Fruit fly (Drosophila melanogaster) whole organism, embryonic: ENCODE results near the gene RluA-1.

Experiments used
- CG11247 ChIP-seq: fragments of 200-800 bp; sonication (Bioruptor generic); IDR thresholded peaks from 2 replicates; pipeline ENCODE4 v1.3.6; 2022; ENCODE audit warnings: missing biosample characterization, missing genetic modification characterization
- CG11723 ChIP-seq: fragments of 200-800 bp; sonication (Bioruptor generic); optimal IDR thresholded peaks from 2 replicates; lab custom pipeline; 2017; ENCODE audit warnings: missing biosample characterization, mild to moderate bottlenecking, missing genetic modification characterization
- CG12236 ChIP-seq: fragments of 200-800 bp; sonication (Bioruptor generic); optimal IDR thresholded peaks from 2 replicates; lab custom pipeline; 2016; ENCODE audit warnings: missing biosample characterization, missing genetic modification characterization
- CG13424 ChIP-seq: fragments of 200-800 bp; sonication (Bioruptor generic); optimal IDR thresholded peaks from 2 replicates; lab custom pipeline; 2019; ENCODE audit warnings: missing biosample characterization, mild to moderate bottlenecking, missing genetic modification characterization, moderate library complexity
- CG14710 ChIP-seq: fragments of 200-800 bp; sonication (Bioruptor generic); optimal IDR thresholded peaks from 3 replicates; lab custom pipeline; 2019; ENCODE audit warnings: missing biosample characterization, mild to moderate bottlenecking, missing genetic modification characterization, moderate library complexity
- CG1603 ChIP-seq: fragments of 200-800 bp; sonication (Bioruptor generic); optimal IDR thresholded peaks from 2 replicates; lab custom pipeline; 2019; ENCODE audit warnings: missing biosample characterization, mild to moderate bottlenecking, missing genetic modification characterization, moderate library complexity
- CG2202 ChIP-seq: fragments of 200-800 bp; sonication (Bioruptor generic); optimal IDR thresholded peaks from 2 replicates; lab custom pipeline; 2018; ENCODE audit warnings: missing biosample characterization, mild to moderate bottlenecking, missing genetic modification characterization
- CG2678 ChIP-seq: fragments of 200-800 bp; sonication (Bioruptor generic); optimal IDR thresholded peaks from 3 replicates; lab custom pipeline; 2019; ENCODE audit warnings: missing biosample characterization, mild to moderate bottlenecking, missing genetic modification characterization, moderate library complexity
- CG2712 ChIP-seq: fragments of 200-800 bp; optimal IDR thresholded peaks from 3 replicates; lab custom pipeline; 2019; ENCODE audit warnings: missing biosample characterization, mild to moderate bottlenecking, missing genetic modification characterization, moderate library complexity
- CG2875 ChIP-seq: fragments of 200-800 bp; sonication (Bioruptor generic); optimal IDR thresholded peaks from 2 replicates; lab custom pipeline; 2017; ENCODE audit warnings: missing biosample characterization, mild to moderate bottlenecking, missing genetic modification characterization, missing genetic modification reagents
- CG33557 ChIP-seq: fragments of 200-800 bp; sonication (Bioruptor generic); optimal IDR thresholded peaks from 2 replicates; lab custom pipeline; 2019; ENCODE audit warnings: missing biosample characterization, mild to moderate bottlenecking, missing genetic modification characterization, moderate library complexity
- CG3838 ChIP-seq: fragments of 200-800 bp; sonication (Bioruptor generic); optimal IDR thresholded peaks from 3 replicates; lab custom pipeline; 2016; ENCODE audit warnings: missing biosample characterization, missing genetic modification characterization
- CG6813 ChIP-seq: fragments of 200-800 bp; sonication (Bioruptor generic); optimal IDR thresholded peaks from 2 replicates; lab custom pipeline; 2017; ENCODE audit warnings: missing biosample characterization, missing genetic modification characterization, mild to moderate bottlenecking, moderate library complexity, missing genetic modification reagents
- CG7987 ChIP-seq: fragments of 200-800 bp; sonication (Bioruptor generic); optimal IDR thresholded peaks from 2 replicates; lab custom pipeline; 2018; ENCODE audit warnings: missing biosample characterization, mild to moderate bottlenecking, missing genetic modification characterization, moderate library complexity
- CG8290 ChIP-seq, 3 experiments: fragments of 200-800 bp; sonication (Bioruptor generic); optimal IDR thresholded peaks; 2 replicates each; lab custom pipeline; 2016 to 2019; ENCODE audit warnings: missing biosample characterization in 3 of 3, missing genetic modification characterization in 3 of 3, mild to moderate bottlenecking in 2 of 3, moderate library complexity in 1 of 3
- D ChIP-seq, 2 experiments: fragments of 200-800 bp in 1 of 2; fragments of >200 bp in 1 of 2; sonication (Bioruptor generic) in 1 of 2; optimal IDR thresholded peaks; 2 replicates in 1 of 2; 3 replicates in 1 of 2; lab custom pipeline; 2017; ENCODE audit warnings: mild to moderate bottlenecking in 1 of 2, missing biosample characterization in 1 of 2, missing genetic modification characterization in 1 of 2, missing genetic modification reagents in 1 of 2
- H2.0 ChIP-seq: fragments of 200-800 bp; sonication (Bioruptor generic); IDR thresholded peaks from 2 replicates; pipeline ENCODE4 v1.3.6; 2022; ENCODE audit warnings: missing biosample characterization, missing genetic modification characterization
- HLHmδ ChIP-seq: fragments of 200-800 bp; sonication (Bioruptor generic); optimal IDR thresholded peaks from 2 replicates; lab custom pipeline; 2018; ENCODE audit warnings: missing biosample characterization, mild to moderate bottlenecking, missing genetic modification characterization, moderate library complexity
- Hsf ChIP-seq: fragments of 200-800 bp; sonication (Bioruptor generic); optimal IDR thresholded peaks from 3 replicates; lab custom pipeline; 2016; ENCODE audit warnings: missing biosample characterization, missing genetic modification characterization
- Kr ChIP-seq: fragments of 200-800 bp; sonication (Bioruptor generic); optimal IDR thresholded peaks from 2 replicates; lab custom pipeline; 2017; ENCODE audit warnings: missing biosample characterization, mild to moderate bottlenecking, missing genetic modification characterization
- NC2β ChIP-seq: fragments of 200-800 bp; sonication (Bioruptor generic); optimal IDR thresholded peaks from 2 replicates; lab custom pipeline; 2016; ENCODE audit warnings: missing biosample characterization, missing genetic modification characterization
- Pdp1 ChIP-seq, 2 experiments: fragments of 200-800 bp; sonication (Bioruptor generic); optimal IDR thresholded peaks; 3 replicates each; lab custom pipeline; 2016; ENCODE audit warnings: missing biosample characterization in 2 of 2, missing genetic modification characterization in 2 of 2, mild to moderate bottlenecking in 1 of 2, moderate library complexity in 1 of 2
- ara ChIP-seq: fragments of 200-800 bp; sonication (Bioruptor generic); IDR thresholded peaks from 2 replicates; pipeline ENCODE4 v1.3.6; 2022; ENCODE audit warnings: missing biosample characterization, missing genetic modification characterization
- bsh ChIP-seq, 2 experiments: fragments of 200-800 bp; sonication (Bioruptor generic); optimal IDR thresholded peaks; 2 replicates each; lab custom pipeline; 2017 to 2018; ENCODE audit warnings: mild to moderate bottlenecking in 2 of 2, missing biosample characterization in 2 of 2, missing genetic modification characterization in 2 of 2, moderate library complexity in 1 of 2
- chinmo ChIP-seq: fragments of 200-800 bp; sonication (Bioruptor generic); IDR thresholded peaks from 4 replicates; pipeline ENCODE4 v1.3.6; 2022; ENCODE audit warnings: missing biosample characterization, missing genetic modification characterization; ENCODE audit not compliant: partially characterized antibody
- chm ChIP-seq: fragments of 200-800 bp; sonication (Bioruptor generic); IDR thresholded peaks from 2 replicates; pipeline ENCODE4 v1.3.6; 2022; ENCODE audit warnings: missing biosample characterization, missing genetic modification characterization
- dmrt11E ChIP-seq: fragments of 200-800 bp; sonication (Bioruptor generic); optimal IDR thresholded peaks from 3 replicates; lab custom pipeline; 2018; ENCODE audit warnings: missing biosample characterization, mild to moderate bottlenecking, missing genetic modification characterization, moderate library complexity
- fd64A ChIP-seq: fragments of 200-800 bp; sonication (Bioruptor generic); optimal IDR thresholded peaks from 3 replicates; lab custom pipeline; 2018; ENCODE audit warnings: missing biosample characterization, mild to moderate bottlenecking, missing genetic modification characterization
- gce ChIP-seq: fragments of 200-800 bp; sonication (Bioruptor generic); IDR thresholded peaks from 3 replicates; pipeline ENCODE4 v1.3.6; 2022; ENCODE audit warnings: missing biosample characterization, missing genetic modification characterization
- kni ChIP-seq: fragments of 200-800 bp; sonication (Bioruptor generic); optimal IDR thresholded peaks from 3 replicates; lab custom pipeline; 2017; ENCODE audit warnings: mild to moderate bottlenecking, missing biosample characterization, missing genetic modification reagents, missing genetic modification characterization
- lab ChIP-seq: fragments of 200-800 bp; sonication (Bioruptor generic); optimal IDR thresholded peaks from 3 replicates; lab custom pipeline; 2017; ENCODE audit warnings: missing biosample characterization, missing genetic modification characterization, mild to moderate bottlenecking, moderate library complexity, missing genetic modification reagents
- lola ChIP-seq, 3 experiments: fragments of >200 bp in 2 of 3; fragments of 200-800 bp in 1 of 3; sonication (Bioruptor generic) in 1 of 3; optimal IDR thresholded peaks; 2 replicates each; lab custom pipeline; 2017 to 2019; ENCODE audit warnings: missing biosample characterization in 3 of 3, missing genetic modification characterization in 3 of 3, mild to moderate bottlenecking in 1 of 3, moderate library complexity in 1 of 3
- lov ChIP-seq, 2 experiments: fragments of 200-800 bp in 1 of 2; fragments of >200 bp in 1 of 2; sonication (Bioruptor generic) in 1 of 2; IDR thresholded peaks in 1 of 2; optimal IDR thresholded peaks in 1 of 2; 2 replicates in 1 of 2; 3 replicates in 1 of 2; pipeline versions ENCODE4 v1.3.6 to Lab custom; 2017 to 2022; ENCODE audit warnings: missing biosample characterization in 1 of 2, missing genetic modification characterization in 1 of 2
- odd ChIP-seq: fragments of 200-800 bp; sonication (Bioruptor generic); optimal IDR thresholded peaks from 2 replicates; lab custom pipeline; 2017; ENCODE audit warnings: missing biosample characterization, mild to moderate bottlenecking, missing genetic modification characterization
- onecut ChIP-seq: fragments of 200-800 bp; sonication (Bioruptor generic); IDR thresholded peaks from 2 replicates; pipeline ENCODE4 v1.3.6; 2022; ENCODE audit warnings: missing biosample characterization, missing genetic modification characterization
- pita ChIP-seq: fragments of 200-800 bp; sonication (Bioruptor generic); optimal IDR thresholded peaks from 2 replicates; lab custom pipeline; 2017; ENCODE audit warnings: missing biosample characterization, mild to moderate bottlenecking, missing genetic modification characterization
- salm ChIP-seq: fragments of 200-800 bp; sonication (Bioruptor generic); optimal IDR thresholded peaks from 2 replicates; lab custom pipeline; 2018; ENCODE audit warnings: missing biosample characterization, mild to moderate bottlenecking, missing genetic modification characterization
- sqz ChIP-seq: fragments of 200-800 bp; sonication (Bioruptor generic); optimal IDR thresholded peaks from 3 replicates; lab custom pipeline; 2018; ENCODE audit warnings: missing biosample characterization, mild to moderate bottlenecking, missing genetic modification characterization
- tap ChIP-seq: fragments of 200-800 bp; optimal IDR thresholded peaks from 3 replicates; lab custom pipeline; 2019; ENCODE audit warnings: missing biosample characterization, mild to moderate bottlenecking, missing genetic modification characterization, moderate library complexity
- tgo ChIP-seq: fragments of 200-800 bp; sonication (Bioruptor generic); IDR thresholded peaks from 3 replicates; pipeline ENCODE4 v1.3.6; 2022; ENCODE audit warnings: missing biosample characterization, missing genetic modification characterization
- tup ChIP-seq: fragments of 200-800 bp; sonication (Bioruptor generic); optimal IDR thresholded peaks from 2 replicates; lab custom pipeline; 2016; ENCODE audit warnings: missing biosample characterization, mild to moderate bottlenecking, missing genetic modification characterization, moderate library complexity
- twi ChIP-seq: fragments of 200-800 bp; optimal IDR thresholded peaks from 2 replicates; lab custom pipeline; 2019; ENCODE audit warnings: missing biosample characterization, mild to moderate bottlenecking, missing genetic modification characterization, moderate library complexity
- unpg ChIP-seq: fragments of 200-800 bp; sonication (Bioruptor generic); optimal IDR thresholded peaks from 3 replicates; lab custom pipeline; 2018; ENCODE audit warnings: missing biosample characterization, mild to moderate bottlenecking, missing genetic modification characterization, moderate library complexity
- wek ChIP-seq: fragments of 200-800 bp; sonication (Bioruptor generic); optimal IDR thresholded peaks from 3 replicates; lab custom pipeline; 2018; ENCODE audit warnings: missing biosample characterization, mild to moderate bottlenecking, missing genetic modification characterization, moderate library complexity
- zfh1 ChIP-seq: fragments of 200-800 bp; sonication (Bioruptor generic); IDR thresholded peaks from 3 replicates; pipeline ENCODE4 v1.3.6; 2022; ENCODE audit warnings: missing biosample characterization, missing genetic modification characterization

The RluA-1 gene

dm6 chr2L:10505345-10505744 lies 31.2 kb upstream of the RluA-1 start (continued):
- TF ChIP-seq chinmo (GFP tag; lab: Robert Waterston, UW) = 0 out of 4 replicates have a peak, but pooled peaks have one; percentile 17

DNA sequence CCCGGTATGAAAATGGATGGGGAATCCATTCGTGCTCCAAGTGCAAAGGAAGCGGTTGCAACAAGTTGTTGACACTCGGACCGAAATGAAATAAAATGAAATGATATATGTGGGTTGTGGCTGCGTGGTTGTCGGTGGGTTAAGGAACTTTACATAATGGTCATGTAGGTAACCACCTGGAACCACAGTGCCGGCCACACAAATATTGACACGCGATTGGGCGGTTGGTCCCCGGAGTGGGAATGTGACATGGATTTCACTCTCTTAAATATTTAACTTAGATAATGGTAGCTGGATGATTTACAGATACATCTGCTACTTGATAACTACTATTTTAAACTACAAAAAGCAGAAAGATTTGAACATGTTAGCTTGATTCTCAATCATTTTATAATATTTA lies 30.7 kb upstream of the RluA-1 start:
- TF ChIP-seq tgo (GFP tag; lab: Robert Waterston, UW) (no peak), onecut (GFP tag; lab: Robert Waterston, UW) (peak; percentile 30; the same call in 1 of the 2 replicates), kni (GFP tag; lab: Kevin White, UChicago) (peak; percentile 82), CG3838 (no peak), CG7987 (peak; percentile 32), CG11247 (no peak), H2.0 (GFP tag; lab: Robert Waterston, UW) (0 out of 2 replicates have a peak, but pooled peaks have one; percentile 4), CG1603 (tag; lab: Kevin White, UChicago) (peak; percentile 40), HLHmδ (peak; percentile 94), CG14710 (peak; percentile 53), CG8290 (GFP tag; optimal IDR thresholded peaks at IDR 0.05; lab: Kevin White, UChicago) (no peak), CG8290 (tag; optimal IDR thresholded peaks at IDR 0.05; lab: Kevin White, UChicago) (peak; percentile 1 to 68), CG2875 (GFP tag; lab: Kevin White, UChicago) (peak; percentile 22), odd (GFP tag; lab: Kevin White, UChicago) (peak; percentile 29), sqz (GFP tag; lab: Kevin White, UChicago) (peak; percentile 34), D (optimal IDR thresholded peaks at IDR 0.05; lab: Kevin White, UChicago) (no peak), D (GFP tag; optimal IDR thresholded peaks at IDR 0.05; lab: Kevin White, UChicago) (peak; percentile 23), chm (peak; percentile 29; the same call in 1 of the 2 replicates), CG33557 (GFP tag; lab: Kevin White, UChicago) (peak; percentile 87), pita (GFP tag; lab: Kevin White, UChicago) (no peak), CG13424 (peak; percentile 31), tup (GFP tag; lab: Kevin White, UChicago) (no peak), wek (GFP tag; lab: Kevin White, UChicago) (peak; percentile 46), gce (GFP tag; lab: Robert Waterston, UW) (0 out of 3 replicates have a peak, but pooled peaks have one; percentile 12), CG2712 (peak; percentile 16), fd64A (GFP tag; lab: Kevin White, UChicago) (peak; percentile 55), CG2202 (tag; lab: Kevin White, UChicago) (peak; percentile 69), CG11723 (peak; percentile 27), Kr (GFP tag; lab: Kevin White, UChicago) (peak; percentile 72), dmrt11E (peak; percentile 64), CG2678 (tag; lab: Kevin White, UChicago) (no peak), salm (no peak), bsh (GFP tag; optimal IDR thresholded peaks at IDR 0.05; lab: Kevin White, UChicago) (peak in 1 of 2 experiments; percentile 41), Pdp1 (GFP tag; optimal IDR thresholded peaks at IDR 0.05; lab: Kevin White, UChicago) (peak in 1 of 2 experiments; percentile 56), unpg (peak; percentile 34), lab (no peak), lov (optimal IDR thresholded peaks at IDR 0.05; lab: Kevin White, UChicago) (no peak), lov (GFP tag; IDR thresholded peaks at IDR 0.05; lab: Robert Waterston, UW) (0 out of 3 replicates have a peak, but pooled peaks have one; percentile 9), lola (GFP tag; optimal IDR thresholded peaks at IDR 0.05; lab: Kevin White, UChicago) (peak in 1 of 3 experiments; percentile 52), CG12236 (GFP tag; lab: Kevin White, UChicago) (peak; percentile 23), twi (tag; lab: Kevin White, UChicago) (peak; percentile 52), Hsf (GFP tag; lab: Kevin White, UChicago) (peak; percentile 19), zfh1 (GFP tag; lab: Robert Waterston, UW) (peak; percentile 55; the same call in 2 of the 3 replicates), NC2β (GFP tag; lab: Kevin White, UChicago) (peak; percentile 4), CG6813 (GFP tag; lab: Kevin White, UChicago) (peak; percentile 72), ara (peak; percentile 27; the same call in 1 of the 2 replicates), tap (tag; lab: Kevin White, UChicago) (peak; percentile 19)
